Worm (Caenorhabditis elegans) whole organism, L2 larva: ENCODE data around the gene Y44A6D.3.

ENCODE experiments used
- F13H6.1 ChIP-seq: sonication (generic microtip); optimal IDR thresholded peaks from 2 replicates; lab custom pipeline; 2016; ENCODE audit warnings: missing genetic modification characterization, missing compliant biosample characterization
- ZK546.5 ChIP-seq: sonication (generic microtip); optimal IDR thresholded peaks from 2 replicates; lab custom pipeline; 2017; ENCODE audit warnings: missing biosample characterization, missing genetic modification characterization
- ama-1 ChIP-seq: fragments of 150-350 bp; optimal IDR thresholded peaks from 2 replicates; lab custom pipeline; 2018; ENCODE audit warnings: inconsistent platforms
- elt-1 ChIP-seq: fragments of 150-350 bp; optimal IDR thresholded peaks from 2 replicates; lab custom pipeline; 2014; ENCODE audit warnings: missing biosample characterization, missing genetic modification characterization
- gmeb-1 ChIP-seq: fragments of 150-350 bp; optimal IDR thresholded peaks from 2 replicates; lab custom pipeline; 2014; ENCODE audit warnings: missing biosample characterization, missing genetic modification characterization
- sma-9 ChIP-seq, 2 experiments: fragments of 150-350 bp in 1 of 2; sonication (generic microtip) in 1 of 2; optimal IDR thresholded peaks; 2 replicates each; lab custom pipeline; 2014 to 2016; ENCODE audit warnings: missing genetic modification characterization in 2 of 2, mild to moderate bottlenecking in 1 of 2, missing biosample characterization in 1 of 2, missing compliant biosample characterization in 1 of 2, missing genetic modification reagents in 1 of 2, moderate library complexity in 1 of 2
- unc-39 ChIP-seq: fragments of 150-350 bp; optimal IDR thresholded peaks from 2 replicates; lab custom pipeline; 2014; ENCODE audit warnings: missing biosample characterization, missing genetic modification characterization
- unc-62 ChIP-seq: fragments of 150-350 bp; optimal IDR thresholded peaks from 2 replicates; lab custom pipeline; 2014; ENCODE audit warnings: missing biosample characterization, missing genetic modification reagents, missing genetic modification characterization
- zag-1 ChIP-seq: fragments of 150-350 bp; optimal IDR thresholded peaks from 2 replicates; lab custom pipeline; 2014; ENCODE audit warnings: missing biosample characterization, missing genetic modification characterization
- ztf-11 ChIP-seq: sonication (generic microtip); optimal IDR thresholded peaks from 2 replicates; lab custom pipeline; 2017; ENCODE audit warnings: missing biosample characterization, missing genetic modification characterization

ce11 chrV:20780400-20780799, 11.8 kb downstream of the Y44A6D.3 start, which contains the start of gene hif-1:
- TF ChIP-seq elt-1 (tag; lab: Kevin White, UChicago): no peak
- no peak for TF ChIP-seq gmeb-1 (tag; lab: Kevin White, UChicago)
- TF ChIP-seq ztf-11 (tag; lab: Kevin White, UChicago): no peak
- TF ChIP-seq sma-9 (GFP tag; optimal IDR thresholded peaks at IDR 0.05; lab: Kevin White, UChicago): no peak
- TF ChIP-seq sma-9 (tag; optimal IDR thresholded peaks at IDR 0.05; lab: Kevin White, UChicago): no peak
- TF ChIP-seq ZK546.5 (tag; lab: Kevin White, UChicago): no peak
- no peak for TF ChIP-seq unc-39 (tag; lab: Kevin White, UChicago)
- TF ChIP-seq F13H6.1 (tag; lab: Kevin White, UChicago): no peak
- no peak for TF ChIP-seq ama-1 (lab: Kevin White, UChicago)
- TF ChIP-seq zag-1 (tag; lab: Kevin White, UChicago): no peak
- no peak for TF ChIP-seq unc-62 (GFP tag; lab: Kevin White, UChicago)
